Fruit fly (Drosophila melanogaster) whole organism, embryonic: Measurements from ENCODE around the gene eya.

Source experiments
- Ada2b ChIP-seq: fragments of 200-800 bp; sonication (Bioruptor generic); IDR thresholded peaks from 2 replicates; pipeline ENCODE4 v1.3.6; 2022; ENCODE audit warnings: missing biosample characterization, missing genetic modification characterization
- Atf-2 ChIP-seq: fragments of 200-800 bp; sonication (Bioruptor generic); optimal IDR thresholded peaks from 2 replicates; lab custom pipeline; 2016; ENCODE audit warnings: missing biosample characterization, missing genetic modification characterization
- B-H1 ChIP-seq: fragments of 200-800 bp; sonication (Bioruptor generic); IDR thresholded peaks from 3 replicates; pipeline ENCODE4 v1.3.6; 2022; ENCODE audit warnings: missing biosample characterization, missing genetic modification characterization
- C15 ChIP-seq: fragments of 200-800 bp; sonication (Bioruptor generic); IDR thresholded peaks from 3 replicates; pipeline ENCODE4 v1.3.6; 2022; ENCODE audit warnings: missing biosample characterization, missing genetic modification characterization
- CG1024 ChIP-seq: fragments of 200-800 bp; sonication (Bioruptor generic); IDR thresholded peaks from 2 replicates; pipeline ENCODE4 v1.3.6; 2022; ENCODE audit warnings: missing biosample characterization, missing genetic modification characterization
- CG10431 ChIP-seq: fragments of 200-800 bp; sonication (Bioruptor generic); optimal IDR thresholded peaks from 3 replicates; lab custom pipeline; 2018; ENCODE audit warnings: missing biosample characterization, mild to moderate bottlenecking, missing genetic modification characterization
- CG10565 ChIP-seq: fragments of 200-800 bp; sonication (Bioruptor generic); optimal IDR thresholded peaks from 3 replicates; lab custom pipeline; 2016; ENCODE audit warnings: missing biosample characterization, mild to moderate bottlenecking, missing genetic modification characterization
- CG10979 ChIP-seq: fragments of 200-800 bp; sonication (Bioruptor generic); optimal IDR thresholded peaks from 2 replicates; lab custom pipeline; 2018; ENCODE audit warnings: missing biosample characterization, mild to moderate bottlenecking, missing genetic modification characterization, moderate library complexity
- CG13775 ChIP-seq: fragments of 200-800 bp; sonication (Bioruptor generic); optimal IDR thresholded peaks from 3 replicates; lab custom pipeline; 2017; ENCODE audit warnings: missing biosample characterization, mild to moderate bottlenecking, missing genetic modification characterization
- CG14667 ChIP-seq: fragments of 200-800 bp; sonication (Bioruptor generic); IDR thresholded peaks from 2 replicates; pipeline ENCODE4 v1.3.6; 2022; ENCODE audit warnings: missing biosample characterization, missing genetic modification characterization
- CG15073 ChIP-seq: fragments of 200-800 bp; sonication (Bioruptor generic); optimal IDR thresholded peaks from 2 replicates; lab custom pipeline; 2016; ENCODE audit warnings: missing biosample characterization, missing genetic modification characterization
- CG15601 ChIP-seq: fragments of 200-800 bp; sonication (Bioruptor generic); optimal IDR thresholded peaks from 3 replicates; lab custom pipeline; 2019; ENCODE audit warnings: missing biosample characterization, mild to moderate bottlenecking, missing genetic modification characterization, moderate library complexity
- CG1832 ChIP-seq: fragments of 200-800 bp; sonication (Bioruptor generic); optimal IDR thresholded peaks from 2 replicates; lab custom pipeline; 2017; ENCODE audit warnings: missing biosample characterization, mild to moderate bottlenecking, missing genetic modification characterization, inconsistent platforms
- CG2199 ChIP-seq: fragments of 200-800 bp; sonication (Bioruptor generic); IDR thresholded peaks from 3 replicates; pipeline ENCODE4 v1.3.6; 2022; ENCODE audit warnings: missing biosample characterization, missing genetic modification characterization
- CG30020 ChIP-seq: fragments of 200-800 bp; optimal IDR thresholded peaks from 2 replicates; lab custom pipeline; 2019; ENCODE audit warnings: missing biosample characterization, mild to moderate bottlenecking, missing genetic modification characterization, moderate library complexity
- CG31388 ChIP-seq: fragments of 200-800 bp; sonication (Bioruptor generic); optimal IDR thresholded peaks from 2 replicates; lab custom pipeline; 2016; ENCODE audit warnings: missing biosample characterization, missing genetic modification characterization
- CG3163 ChIP-seq: fragments of 200-800 bp; sonication (Bioruptor generic); optimal IDR thresholded peaks from 3 replicates; lab custom pipeline; 2016; ENCODE audit warnings: missing biosample characterization, missing genetic modification characterization
- CG33213 ChIP-seq: fragments of 200-800 bp; sonication (Bioruptor generic); optimal IDR thresholded peaks from 3 replicates; lab custom pipeline; 2016; ENCODE audit warnings: missing biosample characterization, missing genetic modification characterization
- CG34376 ChIP-seq: fragments of 200-800 bp; sonication (Bioruptor generic); optimal IDR thresholded peaks from 2 replicates; lab custom pipeline; 2018; ENCODE audit warnings: missing biosample characterization, mild to moderate bottlenecking, missing genetic modification characterization
- CG3838 ChIP-seq: fragments of 200-800 bp; sonication (Bioruptor generic); optimal IDR thresholded peaks from 3 replicates; lab custom pipeline; 2016; ENCODE audit warnings: missing biosample characterization, missing genetic modification characterization
- CG4360 ChIP-seq: fragments of 200-800 bp; sonication (Bioruptor generic); IDR thresholded peaks from 2 replicates; pipeline ENCODE4 v1.3.6; 2022; ENCODE audit warnings: missing biosample characterization, missing genetic modification characterization
- CG5180 ChIP-seq: fragments of 200-800 bp; sonication (Bioruptor generic); optimal IDR thresholded peaks from 3 replicates; lab custom pipeline; 2017; ENCODE audit warnings: missing biosample characterization, missing genetic modification characterization, mild to moderate bottlenecking, moderate library complexity, missing genetic modification reagents
- CG6272 ChIP-seq: fragments of 200-800 bp; sonication (Bioruptor generic); IDR thresholded peaks from 2 replicates; pipeline ENCODE4 v1.3.6; 2022; ENCODE audit warnings: missing biosample characterization, missing genetic modification characterization
- CG8944 ChIP-seq: fragments of 200-800 bp; sonication (Bioruptor generic); optimal IDR thresholded peaks from 3 replicates; lab custom pipeline; 2016; ENCODE audit warnings: missing biosample characterization, missing genetic modification characterization
- CG9932 ChIP-seq: fragments of 200-800 bp; sonication (Bioruptor generic); IDR thresholded peaks from 2 replicates; pipeline ENCODE4 v1.3.6; 2022; ENCODE audit warnings: missing biosample characterization, missing genetic modification characterization
- CTCF ChIP-seq: fragments of 200-800 bp; sonication (Bioruptor generic); optimal IDR thresholded peaks from 2 replicates; lab custom pipeline; 2017; ENCODE audit warnings: missing biosample characterization, mild to moderate bottlenecking, missing genetic modification characterization, moderate library complexity
- Fer1 ChIP-seq: fragments of 200-800 bp; sonication (Bioruptor generic); optimal IDR thresholded peaks from 2 replicates; lab custom pipeline; 2017; ENCODE audit warnings: missing biosample characterization, mild to moderate bottlenecking, missing genetic modification characterization
- Fer3 ChIP-seq: fragments of 200-800 bp; sonication (Bioruptor generic); optimal IDR thresholded peaks from 2 replicates; lab custom pipeline; 2018; ENCODE audit warnings: missing biosample characterization, mild to moderate bottlenecking, missing genetic modification characterization, moderate library complexity
- Gsc ChIP-seq: fragments of 200-800 bp; sonication (Bioruptor generic); IDR thresholded peaks from 2 replicates; pipeline ENCODE4 v1.3.6; 2022; ENCODE audit warnings: missing biosample characterization, missing genetic modification characterization
- Hmx ChIP-seq: fragments of 200-800 bp; sonication (Bioruptor generic); optimal IDR thresholded peaks from 2 replicates; lab custom pipeline; 2016; ENCODE audit warnings: missing biosample characterization, missing genetic modification characterization
- Hr3 ChIP-seq: fragments of 200-800 bp; sonication (Bioruptor generic); optimal IDR thresholded peaks from 3 replicates; lab custom pipeline; 2016; ENCODE audit warnings: missing biosample characterization, missing genetic modification characterization
- Oaz ChIP-seq: fragments of 200-800 bp; sonication (Bioruptor generic); IDR thresholded peaks from 2 replicates; pipeline ENCODE4 v1.3.6; 2022; ENCODE audit warnings: missing biosample characterization, missing genetic modification characterization
- Sox100B ChIP-seq: fragments of 200-800 bp; sonication (Bioruptor generic); optimal IDR thresholded peaks from 3 replicates; lab custom pipeline; 2018; ENCODE audit warnings: missing biosample characterization, mild to moderate bottlenecking, missing genetic modification characterization
- Trl ChIP-seq, 3 experiments: fragments of >200 bp in 2 of 3; fragments of 200-800 bp in 1 of 3; sonication (Bioruptor generic) in 1 of 3; optimal IDR thresholded peaks; 2 replicates in 1 of 3; 3 replicates in 2 of 3; lab custom pipeline; 2016 to 2017; ENCODE audit warnings: missing biosample characterization in 1 of 3, missing genetic modification characterization in 1 of 3
- Xbp1 ChIP-seq: fragments of 200-800 bp; sonication (Bioruptor generic); optimal IDR thresholded peaks from 3 replicates; lab custom pipeline; 2016; ENCODE audit warnings: missing biosample characterization, mild to moderate bottlenecking, missing genetic modification characterization
- YL-1 ChIP-seq: fragments of 200-800 bp; sonication (Bioruptor generic); optimal IDR thresholded peaks from 3 replicates; lab custom pipeline; 2017; ENCODE audit warnings: missing biosample characterization, mild to moderate bottlenecking, missing genetic modification characterization
- ara ChIP-seq: fragments of 200-800 bp; sonication (Bioruptor generic); IDR thresholded peaks from 2 replicates; pipeline ENCODE4 v1.3.6; 2022; ENCODE audit warnings: missing biosample characterization, missing genetic modification characterization
- cwo ChIP-seq: fragments of 200-800 bp; sonication (Bioruptor generic); optimal IDR thresholded peaks from 3 replicates; lab custom pipeline; 2017; ENCODE audit warnings: missing biosample characterization, missing genetic modification characterization, mild to moderate bottlenecking, moderate library complexity, missing genetic modification reagents
- dan ChIP-seq: fragments of 200-800 bp; sonication (Bioruptor generic); IDR thresholded peaks from 2 replicates; pipeline ENCODE4 v1.3.6; 2022; ENCODE audit warnings: missing biosample characterization, missing genetic modification characterization
- eve ChIP-seq, 2 experiments: fragments of >200 bp; optimal IDR thresholded peaks; 2 replicates each; lab custom pipeline; 2017; ENCODE audit warnings: missing biosample characterization in 2 of 2, missing genetic modification characterization in 2 of 2
- fd64A ChIP-seq: fragments of 200-800 bp; sonication (Bioruptor generic); optimal IDR thresholded peaks from 3 replicates; lab custom pipeline; 2018; ENCODE audit warnings: missing biosample characterization, mild to moderate bottlenecking, missing genetic modification characterization
- gsb ChIP-seq: fragments of 200-800 bp; sonication (Bioruptor generic); IDR thresholded peaks from 2 replicates; pipeline ENCODE4 v1.3.6; 2022; ENCODE audit warnings: missing biosample characterization, missing genetic modification characterization
- her ChIP-seq: fragments of 200-800 bp; sonication (Bioruptor generic); optimal IDR thresholded peaks from 2 replicates; lab custom pipeline; 2016; ENCODE audit warnings: missing biosample characterization, missing genetic modification characterization
- hkb ChIP-seq, 2 experiments: fragments of 200-800 bp in 1 of 2; fragments of >200 bp in 1 of 2; sonication (Bioruptor generic) in 1 of 2; IDR thresholded peaks in 1 of 2; optimal IDR thresholded peaks in 1 of 2; 2 replicates each; pipeline versions ENCODE4 v1.3.6 to Lab custom; 2017 to 2022; ENCODE audit warnings: missing biosample characterization in 1 of 2, missing genetic modification characterization in 1 of 2
- lab ChIP-seq: fragments of 200-800 bp; sonication (Bioruptor generic); optimal IDR thresholded peaks from 3 replicates; lab custom pipeline; 2017; ENCODE audit warnings: missing biosample characterization, missing genetic modification characterization, mild to moderate bottlenecking, moderate library complexity, missing genetic modification reagents
- mld ChIP-seq: fragments of 200-800 bp; sonication (Bioruptor generic); IDR thresholded peaks from 3 replicates; pipeline ENCODE4 v1.3.6; 2022; ENCODE audit warnings: missing biosample characterization, missing genetic modification characterization; ENCODE audit not compliant: partially characterized antibody
- odd ChIP-seq: fragments of 200-800 bp; sonication (Bioruptor generic); optimal IDR thresholded peaks from 2 replicates; lab custom pipeline; 2017; ENCODE audit warnings: missing biosample characterization, mild to moderate bottlenecking, missing genetic modification characterization
- scrt ChIP-seq: fragments of 200-800 bp; sonication (Bioruptor generic); optimal IDR thresholded peaks from 2 replicates; lab custom pipeline; 2018; ENCODE audit warnings: missing biosample characterization, mild to moderate bottlenecking, missing genetic modification characterization, moderate library complexity
- ssp ChIP-seq: fragments of 200-800 bp; sonication (Bioruptor generic); IDR thresholded peaks from 2 replicates; pipeline ENCODE4 v1.3.6; 2022; ENCODE audit warnings: missing biosample characterization, missing genetic modification characterization
- toy ChIP-seq: fragments of 200-800 bp; sonication (Bioruptor generic); IDR thresholded peaks from 2 replicates; pipeline ENCODE4 v1.3.6; 2022; ENCODE audit warnings: missing biosample characterization, missing genetic modification characterization
- vnd ChIP-seq: fragments of 200-800 bp; sonication (Bioruptor generic); IDR thresholded peaks from 3 replicates; pipeline ENCODE4 v1.3.6; 2022; ENCODE audit warnings: missing biosample characterization, missing genetic modification characterization; ENCODE audit not compliant: partially characterized antibody

Gene eya

DNA sequence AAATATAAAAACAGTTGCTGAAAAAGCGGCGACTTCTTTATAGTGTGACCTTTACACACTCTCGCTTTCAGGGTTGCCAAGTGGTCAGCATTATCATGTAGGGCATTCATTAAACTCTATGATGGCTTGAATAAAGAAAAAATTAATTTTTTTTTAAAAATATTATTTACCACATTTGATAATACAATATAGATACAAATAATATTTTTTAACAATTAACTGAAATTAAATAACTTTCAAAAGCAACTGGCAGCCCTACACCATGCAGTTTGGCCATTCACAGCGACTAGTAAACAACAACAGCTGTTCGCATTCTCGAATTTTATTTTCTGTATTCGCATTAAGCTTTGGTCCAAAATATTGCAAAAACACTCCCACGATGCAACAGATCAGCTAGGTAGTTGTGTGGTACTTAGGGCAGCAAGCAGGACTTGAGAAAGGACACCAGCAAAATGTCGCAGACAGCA is 56.0 kb downstream of the eya start, which contains the start of the genes Phf5a and CG31638 (continued):
- TF ChIP-seq lab (GFP tag; lab: Kevin White, UChicago) (peak; percentile 97), dan (GFP tag; lab: Robert Waterston, UW) (peak; percentile 88), gsb (GFP tag; lab: Robert Waterston, UW) (peak; percentile 92), Fer1 (GFP tag; lab: Kevin White, UChicago) (peak; percentile 94), Ada2b (GFP tag; lab: Robert Waterston, UW) (peak; percentile 54), CG4360 (GFP tag; lab: Robert Waterston, UW) (peak; percentile 68), her (GFP tag; lab: Kevin White, UChicago) (no peak), CG10979 (peak; percentile 95), CG30020 (tag; lab: Kevin White, UChicago) (peak; percentile 58), CG3163 (no peak), toy (GFP tag; lab: Robert Waterston, UW) (peak; percentile 90), CG5180 (GFP tag; lab: Kevin White, UChicago) (peak; percentile 66), CG3838 (GFP tag; lab: Kevin White, UChicago) (no peak), Oaz (GFP tag; lab: Robert Waterston, UW) (peak; percentile 63; the same call in 1 of the 2 replicates), Xbp1 (GFP tag; lab: Kevin White, UChicago) (peak; percentile 74), Fer3 (tag; lab: Kevin White, UChicago) (peak; percentile 97), CG1024 (GFP tag; lab: Robert Waterston, UW) (peak; percentile 64), CG15601 (tag; lab: Kevin White, UChicago) (peak; percentile 68), Sox100B (no peak), ara (GFP tag; lab: Robert Waterston, UW) (peak; percentile 95), Hr3 (GFP tag; lab: Kevin White, UChicago) (peak; percentile 98), CG15073 (no peak), CG1832 (GFP tag; lab: Kevin White, UChicago) (no peak), vnd (GFP tag; lab: Robert Waterston, UW) (no peak), CG10431 (GFP tag; lab: Kevin White, UChicago) (peak; percentile 90), odd (peak; percentile 72), mld (GFP tag; lab: Robert Waterston, UW) (no peak), CG6272 (GFP tag; lab: Robert Waterston, UW) (peak; percentile 98), CG34376 (peak; percentile 84), CG8944 (peak; percentile 72), cwo (peak; percentile 87), Trl (optimal IDR thresholded peaks at IDR 0.05; lab: Kevin White, UChicago) (no peak), Trl (GFP tag; optimal IDR thresholded peaks at IDR 0.05; lab: Kevin White, UChicago) (peak; percentile 30), C15 (GFP tag; lab: Robert Waterston, UW) (peak; percentile 93), B-H1 (GFP tag; lab: Robert Waterston, UW) (peak; percentile 96), CG33213 (GFP tag; lab: Kevin White, UChicago) (no peak), Gsc (GFP tag; lab: Robert Waterston, UW) (peak; percentile 87), CG31388 (GFP tag; lab: Kevin White, UChicago) (peak; percentile 48), fd64A (GFP tag; lab: Kevin White, UChicago) (peak; percentile 59), ssp (peak; percentile 48), CG2199 (GFP tag; lab: Robert Waterston, UW) (peak; percentile 96), CG9932 (peak; percentile 85), Atf-2 (GFP tag; lab: Kevin White, UChicago) (no peak), CTCF (GFP tag; lab: Kevin White, UChicago) (peak; percentile 46), scrt (GFP tag; lab: Kevin White, UChicago) (peak; percentile 88), YL-1 (GFP tag; lab: Kevin White, UChicago) (peak; percentile 92), CG10565 (GFP tag; lab: Kevin White, UChicago) (no peak), CG13775 (GFP tag; lab: Kevin White, UChicago) (peak; percentile 88), CG14667 (GFP tag; lab: Robert Waterston, UW) (peak; percentile 97), eve (GFP tag; optimal IDR thresholded peaks at IDR 0.05; lab: Kevin White, UChicago) (no peak), hkb (optimal IDR thresholded peaks at IDR 0.05; lab: Kevin White, UChicago) (no peak), hkb (GFP tag; IDR thresholded peaks at IDR 0.05; lab: Robert Waterston, UW) (peak; percentile 73), Hmx (peak; percentile 18)
